Worm (Caenorhabditis elegans) whole organism, mixed stage, embryonic: ENCODE measurements around the gene mthf-1.

ENCODE experiments used
- M03D4.4 ChIP-seq: sonication (generic microtip); optimal IDR thresholded peaks from 2 replicates; lab custom pipeline; 2017; ENCODE audit warnings: mild to moderate bottlenecking, missing genetic modification characterization, missing compliant biosample characterization
- bed-3 ChIP-seq: fragments of 200-800 bp; sonication (Bioruptor generic); optimal IDR thresholded peaks from 3 replicates; lab custom pipeline; 2018; ENCODE audit warnings: mild to moderate bottlenecking, missing genetic modification characterization, moderate library complexity, missing compliant biosample characterization
- blmp-1 ChIP-seq: fragments of 150-350 bp; optimal IDR thresholded peaks from 2 replicates; lab custom pipeline; 2014; ENCODE audit warnings: missing biosample characterization, missing genetic modification characterization
- ceh-43 ChIP-seq: fragments of 200-800 bp; sonication (Bioruptor generic); optimal IDR thresholded peaks from 2 replicates; lab custom pipeline; 2018; ENCODE audit warnings: mild to moderate bottlenecking, missing genetic modification characterization, moderate library complexity, missing compliant biosample characterization
- ceh-83 ChIP-seq: fragments of 200-800 bp; sonication (Bioruptor generic); optimal IDR thresholded peaks from 2 replicates; lab custom pipeline; 2018; ENCODE audit warnings: mild to moderate bottlenecking, missing genetic modification characterization, missing compliant biosample characterization
- ces-1 ChIP-seq: fragments of 150-350 bp; optimal IDR thresholded peaks from 2 replicates; lab custom pipeline; 2014; ENCODE audit warnings: missing biosample characterization, missing genetic modification reagents, missing genetic modification characterization
- cnd-1 ChIP-seq: fragments of 200-800 bp; sonication (Bioruptor generic); optimal IDR thresholded peaks from 2 replicates; lab custom pipeline; 2018; ENCODE audit warnings: mild to moderate bottlenecking, missing genetic modification characterization, missing compliant biosample characterization
- elt-1 ChIP-seq: sonication (generic microtip); optimal IDR thresholded peaks from 2 replicates; lab custom pipeline; 2017; ENCODE audit warnings: missing genetic modification characterization, mild to moderate bottlenecking, missing compliant biosample characterization, antibody characterized with exemption, moderate library complexity, borderline replicate concordance; ENCODE audit not compliant: insufficient read depth
- flh-1 ChIP-seq: fragments of 200-800 bp; sonication (Bioruptor generic); optimal IDR thresholded peaks from 2 replicates; lab custom pipeline; 2018; ENCODE audit warnings: mild to moderate bottlenecking, missing genetic modification characterization, moderate library complexity, missing compliant biosample characterization
- ham-2 ChIP-seq: fragments of 200-800 bp; sonication (Bioruptor generic); optimal IDR thresholded peaks from 2 replicates; lab custom pipeline; 2018; ENCODE audit warnings: mild to moderate bottlenecking, missing genetic modification characterization, missing compliant biosample characterization
- hlh-1 ChIP-seq: fragments of 150-350 bp; optimal IDR thresholded peaks from 2 replicates; lab custom pipeline; 2014; ENCODE audit warnings: missing biosample characterization, missing genetic modification reagents, missing genetic modification characterization
- lin-13 ChIP-seq: fragments of 150-350 bp; optimal IDR thresholded peaks from 2 replicates; lab custom pipeline; 2014; ENCODE audit warnings: missing biosample characterization, missing genetic modification characterization
- lin-32 ChIP-seq: fragments of 200-800 bp; sonication (Bioruptor generic); optimal IDR thresholded peaks from 2 replicates; lab custom pipeline; 2018; ENCODE audit warnings: mild to moderate bottlenecking, missing genetic modification characterization, missing compliant biosample characterization
- lsy-2 ChIP-seq: fragments of 150-350 bp; optimal IDR thresholded peaks from 2 replicates; lab custom pipeline; 2014; ENCODE audit warnings: missing biosample characterization, missing genetic modification characterization
- mab-5 ChIP-seq: fragments of 150-350 bp; optimal IDR thresholded peaks from 2 replicates; lab custom pipeline; 2014; ENCODE audit warnings: missing biosample characterization, missing genetic modification characterization
- mep-1 ChIP-seq: fragments of 150-350 bp; optimal IDR thresholded peaks from 2 replicates; lab custom pipeline; 2017; ENCODE audit warnings: missing biosample characterization, missing genetic modification reagents, missing genetic modification characterization, inconsistent platforms
- nhr-12 ChIP-seq: fragments of 150-350 bp; optimal IDR thresholded peaks from 2 replicates; lab custom pipeline; 2014; ENCODE audit warnings: missing biosample characterization, missing genetic modification characterization
- nhr-2 ChIP-seq: fragments of 150-350 bp; optimal IDR thresholded peaks from 2 replicates; lab custom pipeline; 2014; ENCODE audit warnings: missing biosample characterization, missing genetic modification characterization
- nhr-237 ChIP-seq: fragments of 150-350 bp; optimal IDR thresholded peaks from 2 replicates; lab custom pipeline; 2014; ENCODE audit warnings: missing biosample characterization, missing genetic modification characterization
- nhr-76 ChIP-seq: sonication (generic microtip); optimal IDR thresholded peaks from 2 replicates; lab custom pipeline; 2017; ENCODE audit warnings: missing biosample characterization, missing genetic modification characterization
- pha-4 ChIP-seq: fragments of 150-350 bp; optimal IDR thresholded peaks from 2 replicates; lab custom pipeline; 2018; ENCODE audit warnings: missing biosample characterization, missing genetic modification reagents, missing genetic modification characterization
- sem-2 ChIP-seq: fragments of 200-800 bp; sonication (Bioruptor generic); optimal IDR thresholded peaks from 2 replicates; lab custom pipeline; 2018; ENCODE audit warnings: mild to moderate bottlenecking, missing genetic modification characterization, missing compliant biosample characterization
- snpc-4 ChIP-seq: fragments of 150-350 bp; optimal IDR thresholded peaks from 2 replicates; lab custom pipeline; 2014; ENCODE audit warnings: missing biosample characterization, missing genetic modification characterization
- sptf-1 ChIP-seq: sonication (generic microtip); optimal IDR thresholded peaks from 2 replicates; lab custom pipeline; 2017; ENCODE audit warnings: mild to moderate bottlenecking, missing genetic modification characterization, moderate library complexity, missing compliant biosample characterization
- tbx-8 ChIP-seq: fragments of 200-800 bp; sonication (Bioruptor generic); optimal IDR thresholded peaks from 2 replicates; lab custom pipeline; 2018; ENCODE audit warnings: mild to moderate bottlenecking, missing genetic modification characterization, moderate library complexity, missing compliant biosample characterization
- unc-120 ChIP-seq: sonication (generic microtip); optimal IDR thresholded peaks from 2 replicates; lab custom pipeline; 2017; ENCODE audit warnings: missing genetic modification characterization, missing compliant biosample characterization; ENCODE audit not compliant: poor library complexity, severe bottlenecking
- unc-39 ChIP-seq: fragments of 150-350 bp; optimal IDR thresholded peaks from 2 replicates; lab custom pipeline; 2014; ENCODE audit warnings: missing biosample characterization, missing genetic modification characterization
- unc-62 ChIP-seq: fragments of 150-350 bp; optimal IDR thresholded peaks from 2 replicates; lab custom pipeline; 2014; ENCODE audit warnings: missing biosample characterization, missing genetic modification reagents, missing genetic modification characterization
- zip-8 ChIP-seq: fragments of 150-350 bp; optimal IDR thresholded peaks from 2 replicates; lab custom pipeline; 2014; ENCODE audit warnings: missing biosample characterization, missing genetic modification characterization

The mthf-1 gene

ce11 chrII:7777320-7777978, at the start of gene mthf-1:
Gene mthf-1 (minus strand): TSS chrII:7777823.
- TF ChIP-seq elt-1 (tag; lab: Kevin White, UChicago): peak; percentile 7
- TF ChIP-seq unc-39: no peak
- TF ChIP-seq, all 35 proteins: peak for 1

DNA sequence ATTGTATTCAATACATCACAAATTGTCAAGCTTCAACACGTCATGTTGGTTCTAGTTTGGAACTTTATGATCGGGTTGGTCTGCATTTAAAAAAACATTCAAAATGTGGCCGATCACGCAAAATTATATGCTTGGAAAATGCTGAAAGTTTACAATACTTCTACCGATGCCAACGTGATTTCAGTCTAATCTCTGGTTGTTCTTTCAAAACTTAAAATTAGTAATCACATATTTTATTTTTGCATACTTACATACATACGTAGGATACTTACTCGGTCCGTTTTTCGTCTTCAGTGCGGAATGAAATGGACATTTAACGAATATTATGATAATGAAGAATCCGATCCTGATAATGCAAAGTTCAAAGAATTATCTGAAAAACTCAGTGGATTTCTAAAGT, 47.5 kb upstream of the mthf-1 start, which contains the start of gene srw-62:
Gene srw-62 (plus strand): TSS at position 301 of the 400 bp plus-strand sequence.
- TF ChIP-seq lin-32 (GFP tag; lab: Kevin White, UChicago) (no peak), bed-3 (GFP tag; lab: Kevin White, UChicago) (no peak), nhr-237 (tag; lab: Kevin White, UChicago) (no peak), mab-5 (no peak), snpc-4 (tag; lab: Kevin White, UChicago) (no peak), ceh-43 (GFP tag; lab: Kevin White, UChicago) (no peak), nhr-76 (tag; lab: Kevin White, UChicago) (no peak), elt-1 (tag; lab: Kevin White, UChicago) (no peak), nhr-12 (tag; lab: Kevin White, UChicago) (no peak), nhr-2 (no peak), unc-120 (tag; lab: Kevin White, UChicago) (no peak)

- TF ChIP-seq ham-2 (GFP tag; lab: Kevin White, UChicago) (no peak), zip-8 (tag; lab: Kevin White, UChicago) (no peak), sptf-1 (no peak), tbx-8 (no peak), flh-1 (GFP tag; lab: Kevin White, UChicago) (no peak), lsy-2 (tag; lab: Kevin White, UChicago) (no peak), ceh-83 (GFP tag; lab: Kevin White, UChicago) (no peak), nhr-237 (tag; lab: Kevin White, UChicago) (no peak), cnd-1 (no peak), nhr-76 (tag; lab: Kevin White, UChicago) (no peak), lin-13 (tag; lab: Kevin White, UChicago) (no peak)
These were observed 44.8 kb upstream of the mthf-1 start, which contains the start of gene irld-47 for ce11 chrII:7822454-7822853. Gene irld-47 (minus strand): TSS chrII:7822554.

ce11 chrII:7819359-7819758, 41.7 kb upstream of the mthf-1 start:
- no peak for TF ChIP-seq mep-1 (tag; lab: Kevin White, UChicago)
- no peak for TF ChIP-seq unc-39
- TF ChIP-seq unc-62 (GFP tag; lab: Kevin White, UChicago): peak; percentile 40
- no peak for TF ChIP-seq M03D4.4 (tag; lab: Kevin White, UChicago)
- TF ChIP-seq pha-4: no peak
- no peak for TF ChIP-seq nhr-76 (tag; lab: Kevin White, UChicago)
- TF ChIP-seq elt-1 (tag; lab: Kevin White, UChicago): peak; percentile 79
- TF ChIP-seq blmp-1: no peak
- TF ChIP-seq sem-2 (GFP tag; lab: Kevin White, UChicago): no peak
- TF ChIP-seq nhr-2: peak; percentile 39
- TF ChIP-seq zip-8 (tag; lab: Kevin White, UChicago): peak; percentile 82
- no peak for TF ChIP-seq hlh-1
- TF ChIP-seq, all 35 proteins: peak for 4

- peak; percentile 9 for TF ChIP-seq cnd-1
- TF ChIP-seq nhr-2: peak; percentile 36
- TF ChIP-seq hlh-1: no peak
- peak; percentile 87 for TF ChIP-seq ces-1 (GFP tag; lab: Kevin White, UChicago)
These were observed 40.0 kb upstream of the mthf-1 start for ce11 chrII:7817580-7817979.

DNA sequence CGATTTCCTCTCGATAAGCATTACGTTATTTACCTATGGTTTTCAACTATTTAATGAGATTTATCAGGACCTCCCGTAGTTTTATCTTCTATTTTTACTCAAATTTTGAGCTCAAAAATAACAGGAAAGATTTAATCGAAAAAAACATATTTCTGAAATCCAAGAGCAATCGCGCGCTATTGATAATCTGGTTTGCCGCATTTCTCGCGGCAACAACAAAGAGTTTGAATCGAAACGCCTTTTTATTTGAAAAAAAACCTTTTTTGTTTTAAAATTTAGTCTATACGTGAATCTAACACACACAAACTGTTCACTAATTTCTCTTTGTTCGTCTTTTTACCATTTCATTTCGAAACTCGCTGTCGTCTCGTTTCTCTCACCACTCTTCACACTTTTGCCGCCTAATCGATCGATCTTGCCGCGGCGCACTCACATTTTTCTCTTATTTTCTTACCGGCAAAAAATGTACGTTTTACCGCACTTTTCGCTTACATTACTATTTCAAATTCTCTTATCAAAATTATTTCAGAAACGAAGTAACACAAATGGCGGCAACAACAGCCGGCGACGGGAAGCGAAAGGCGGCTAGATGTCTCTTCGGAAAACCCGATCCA, 38.6 kb upstream of the mthf-1 start, which contains the start of gene cki-2:
Gene cki-2 (plus strand): TSS at position 337 of the 614 bp plus-strand sequence.
- TF ChIP-seq flh-1 (GFP tag; lab: Kevin White, UChicago): no peak
- TF ChIP-seq ham-2 (GFP tag; lab: Kevin White, UChicago): no peak
- peak; percentile 22 for TF ChIP-seq mep-1 (tag; lab: Kevin White, UChicago)
- peak; percentile 71 for TF ChIP-seq ces-1 (GFP tag; lab: Kevin White, UChicago)
